Worm (Caenorhabditis elegans): ENCODE results near the gene Y44A6D.3.
A peak's percentile ranks its signal among the peaks of the same experiment; 100 is the strongest.

The Y44A6D.3 gene

DNA sequence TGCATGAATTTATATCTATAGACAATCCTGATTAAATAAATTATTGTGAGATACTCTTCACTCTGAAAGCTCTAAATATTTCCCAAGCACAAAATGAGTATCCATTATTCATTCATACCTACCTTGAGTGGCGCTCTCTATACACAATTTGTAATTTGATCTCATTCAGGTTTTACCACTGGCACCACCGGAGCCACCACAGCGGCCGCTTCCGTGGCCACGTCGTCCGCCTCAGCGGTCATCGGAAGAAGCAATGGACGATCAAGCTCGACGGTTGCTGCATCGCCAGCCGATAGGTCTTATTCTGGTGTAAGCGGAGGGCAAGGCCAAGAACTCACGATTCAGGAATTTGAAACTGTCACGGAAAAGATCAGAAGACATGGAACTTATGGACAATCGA is 35.0 kb downstream of the Y44A6D.3 start:
- TF ChIP-seq php-3 (GFP tag; IDR thresholded peaks at IDR 0.05): 0 out of 2 replicates have a peak, but pooled peaks have one; percentile 21
- 0 out of 2 replicates have a peak, but pooled peaks have one; percentile 36 for TF ChIP-seq egl-43 (GFP tag; IDR thresholded peaks at IDR 0.05)
- TF ChIP-seq set-16 (GFP tag; IDR thresholded peaks at IDR 0.05): peak; percentile 62; the same call in 1 of the 2 replicates
- no peak for TF ChIP-seq ceh-32 (tag; optimal IDR thresholded peaks at IDR 0.05; ENCODE audit: poor library complexity)

DNA sequence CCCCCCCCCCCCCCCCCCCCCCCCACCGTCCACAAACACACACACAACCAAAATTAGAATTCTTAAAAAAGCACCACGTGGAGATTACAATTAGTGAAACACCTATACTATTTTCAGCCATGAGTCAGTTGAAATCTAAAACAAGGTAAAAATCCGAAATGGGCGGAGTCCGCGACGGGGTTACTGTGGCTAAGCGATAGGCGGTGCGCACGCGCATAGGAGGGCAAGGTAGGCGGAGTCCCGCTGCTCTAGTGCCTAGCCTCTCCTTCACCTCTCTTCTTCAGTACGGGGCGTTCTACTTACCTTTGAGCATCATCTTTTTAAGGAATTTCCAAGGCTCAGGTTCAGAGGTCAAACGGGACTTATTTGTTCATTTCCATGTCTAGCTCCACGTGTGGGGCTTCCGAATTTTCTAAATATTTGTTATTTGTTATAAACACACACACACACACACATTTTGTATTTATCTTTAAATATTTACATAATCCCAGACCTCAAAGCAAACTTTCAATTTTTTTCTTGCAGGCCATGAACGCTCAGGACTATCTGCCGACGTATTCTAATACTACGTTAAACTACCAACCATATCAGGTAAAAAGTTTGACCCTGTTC is 35.7 kb downstream of the Y44A6D.3 start:
- TF ChIP-seq spr-3 (GFP tag; optimal IDR thresholded peaks at IDR 0.05): no peak
- TF ChIP-seq madf-9 (GFP tag; conservative IDR thresholded peaks at IDR 0.05): no peak
- TF ChIP-seq daf-16 (GFP tag; optimal IDR thresholded peaks at IDR 0.05): no peak
- TF ChIP-seq daf-16 (tag; optimal IDR thresholded peaks at IDR 0.05): no peak
- TF ChIP-seq fos-1 (tag; optimal IDR thresholded peaks at IDR 0.05): no peak
- no peak for TF ChIP-seq pha-4 (GFP tag; IDR thresholded peaks at IDR 0.05)
- TF ChIP-seq pha-4 (tag; optimal IDR thresholded peaks at IDR 0.05): peak; percentile 89
- no peak for TF ChIP-seq ceh-32 (tag; optimal IDR thresholded peaks at IDR 0.05; ENCODE audit: poor library complexity)
- TF ChIP-seq fkh-10 (GFP tag; optimal IDR thresholded peaks at IDR 0.05): no peak
- no peak for TF ChIP-seq snpc-1.2 (GFP tag; IDR thresholded peaks at IDR 0.05)
- TF ChIP-seq unc-39 (tag; optimal IDR thresholded peaks at IDR 0.05): no peak
- no peak for TF ChIP-seq daf-19 (GFP tag; conservative IDR thresholded peaks at IDR 0.05)
- no peak for TF ChIP-seq mdt-29 (GFP tag; IDR thresholded peaks at IDR 0.05)
- TF ChIP-seq ZK546.5 (tag; optimal IDR thresholded peaks at IDR 0.05): no peak
- no peak for TF ChIP-seq ceh-44 (GFP tag; IDR thresholded peaks at IDR 0.05)
- no peak for TF ChIP-seq F37D6.2 (tag; optimal IDR thresholded peaks at IDR 0.05)
- no peak for TF ChIP-seq zip-2 (tag; optimal IDR thresholded peaks at IDR 0.05)
- TF ChIP-seq set-16 (GFP tag; IDR thresholded peaks at IDR 0.05): peak; percentile 38; the same call in 1 of the 2 replicates
- TF ChIP-seq F44E2.7 (GFP tag; IDR thresholded peaks at IDR 0.05): 0 out of 2 replicates have a peak, but pooled peaks have one; percentile 43
- TF ChIP-seq lir-3 (tag; optimal IDR thresholded peaks at IDR 0.05): no peak
- no peak for TF ChIP-seq egl-27 (tag; optimal IDR thresholded peaks at IDR 0.05)
- no peak for TF ChIP-seq vab-7 (GFP tag; IDR thresholded peaks at IDR 0.05)
- TF ChIP-seq ctbp-1 (GFP tag; IDR thresholded peaks at IDR 0.05): no peak
- no peak for TF ChIP-seq zfp-2 (tag; optimal IDR thresholded peaks at IDR 0.05)
- TF ChIP-seq Y105C5A.15 (GFP tag; IDR thresholded peaks at IDR 0.05): no peak
- no peak for TF ChIP-seq F26F4.8 (GFP tag; conservative IDR thresholded peaks at IDR 0.05)
- no peak for TF ChIP-seq Y5F2A.4 (GFP tag; optimal IDR thresholded peaks at IDR 0.05)

DNA sequence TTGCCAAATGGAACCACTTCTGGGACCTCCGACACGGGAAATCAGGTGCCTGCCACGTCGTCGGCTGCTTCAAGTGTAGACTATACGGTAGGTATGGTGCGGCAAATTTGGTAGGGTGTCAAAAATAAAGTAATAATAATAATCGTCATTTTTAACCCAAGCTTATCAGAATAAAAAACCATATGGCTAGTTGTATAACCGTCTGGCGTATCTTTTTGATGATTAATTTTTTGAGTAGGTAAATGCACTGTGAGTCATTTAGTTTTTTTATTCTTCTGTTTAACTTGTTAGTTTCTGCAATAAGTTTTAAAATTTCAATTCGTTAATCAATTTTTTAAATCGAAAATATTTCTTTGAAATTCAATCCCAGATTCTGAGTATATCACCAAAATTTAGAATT is 36.7 kb downstream of the Y44A6D.3 start:
- TF ChIP-seq pha-4 (GFP tag; IDR thresholded peaks at IDR 0.05) (peak; percentile 6; the same call in 1 of the 2 replicates), pha-4 (tag; optimal IDR thresholded peaks at IDR 0.05) (peak; percentile 81), daf-16 (GFP tag; optimal IDR thresholded peaks at IDR 0.05) (no peak), daf-16 (tag; optimal IDR thresholded peaks at IDR 0.05) (peak; percentile 6), aha-1 (tag) (peak; percentile 69), lir-3 (tag; optimal IDR thresholded peaks at IDR 0.05) (no peak), dve-1 (tag; optimal IDR thresholded peaks at IDR 0.05; ENCODE audit: insufficient read depth) (peak; percentile 21), pqm-1 (tag; optimal IDR thresholded peaks at IDR 0.05) (no peak)

- TF ChIP-seq zag-1 (tag; optimal IDR thresholded peaks at IDR 0.05) (no peak), hlh-11 (tag; optimal IDR thresholded peaks at IDR 0.05) (peak; percentile 15), pqm-1 (tag; optimal IDR thresholded peaks at IDR 0.05) (peak; percentile 67), daf-16 (GFP tag; optimal IDR thresholded peaks at IDR 0.05) (no peak), daf-16 (tag; optimal IDR thresholded peaks at IDR 0.05) (peak; percentile 41), zip-2 (tag; optimal IDR thresholded peaks at IDR 0.05) (no peak), pha-4 (GFP tag; IDR thresholded peaks at IDR 0.05) (no peak), pha-4 (tag; optimal IDR thresholded peaks at IDR 0.05) (peak; percentile 72), snpc-1.2 (GFP tag; IDR thresholded peaks at IDR 0.05) (no peak), ceh-28 (tag; optimal IDR thresholded peaks at IDR 0.05) (peak; percentile 9)
Observed at ce11 chrV:20753838-20754503, 38.2 kb downstream of the Y44A6D.3 start.

All from whole organism, L4 larva.